Fruit fly (Drosophila melanogaster): ENCODE data around the gene CG14304.

The CG14304 gene

DNA sequence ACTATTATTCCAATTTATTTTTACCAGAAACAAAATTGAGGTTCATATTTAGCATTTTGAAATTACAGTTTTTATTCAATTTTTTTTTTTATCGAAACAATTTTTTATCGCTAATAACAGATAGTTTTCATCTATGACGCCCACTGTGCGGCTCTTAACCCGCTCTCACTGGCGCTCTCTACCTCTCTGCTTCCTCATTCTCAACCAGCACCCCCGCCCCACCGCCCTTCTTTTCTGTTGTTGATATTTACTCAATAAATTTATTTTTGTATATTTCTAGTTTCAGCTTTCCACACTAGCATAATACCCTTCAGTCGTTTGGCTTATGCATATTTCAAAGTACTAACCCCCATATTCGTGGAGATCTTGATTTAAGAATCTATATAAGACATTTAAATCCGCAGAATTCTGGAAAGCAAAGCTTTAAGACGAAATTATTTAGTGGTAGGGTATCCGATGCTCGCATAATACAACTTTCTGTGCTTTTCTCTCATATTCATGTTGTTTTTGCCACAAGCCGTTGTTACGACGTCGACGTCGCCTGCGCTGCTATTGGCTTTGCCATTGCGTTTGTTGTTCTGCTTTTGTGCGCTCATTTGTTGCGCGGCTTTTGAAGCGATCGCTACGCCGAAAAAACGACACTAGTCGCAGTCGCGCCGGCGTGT, 37.1 kb downstream of the CG14304 start (continued):
- TF ChIP-seq grn (GFP tag; optimal IDR thresholded peaks at IDR 0.05) (peak; percentile 77), Nf-YC (tag; optimal IDR thresholded peaks at IDR 0.05) (peak; percentile 91), Antp (GFP tag; optimal IDR thresholded peaks at IDR 0.05) (peak; percentile 96), D19B (GFP tag; optimal IDR thresholded peaks at IDR 0.05) (peak; percentile 90), ase (GFP tag; IDR thresholded peaks at IDR 0.05) (peak; percentile 94), CG14710 (tag; optimal IDR thresholded peaks at IDR 0.05) (peak; percentile 97), pb (GFP tag; optimal IDR thresholded peaks at IDR 0.05) (peak; percentile 89), ac (GFP tag; optimal IDR thresholded peaks at IDR 0.05) (peak; percentile 78), CG4617 (GFP tag; optimal IDR thresholded peaks at IDR 0.05; ENCODE audit: borderline replicate concordance) (peak; percentile 94), prd (optimal IDR thresholded peaks at IDR 0.05) (no peak), prd (GFP tag; IDR thresholded peaks at IDR 0.05) (peak; percentile 96), Sox100B (GFP tag; optimal IDR thresholded peaks at IDR 0.05) (peak; percentile 99), CG18599 (GFP tag; optimal IDR thresholded peaks at IDR 0.05) (peak; percentile 97), mirr (GFP tag; optimal IDR thresholded peaks at IDR 0.05) (peak; percentile 92), pita (GFP tag; optimal IDR thresholded peaks at IDR 0.05) (no peak), CG6254 (GFP tag; optimal IDR thresholded peaks at IDR 0.05) (peak; percentile 92), crc (GFP tag; optimal IDR thresholded peaks at IDR 0.05) (peak; percentile 95), salm (tag; optimal IDR thresholded peaks at IDR 0.05) (peak; percentile 93), CG9727 (GFP tag; optimal IDR thresholded peaks at IDR 0.05) (peak; percentile 98), CG18764 (GFP tag; optimal IDR thresholded peaks at IDR 0.05) (peak; percentile 94), CG12391 (tag; optimal IDR thresholded peaks at IDR 0.05) (peak; percentile 97), aop (GFP tag; IDR thresholded peaks at IDR 0.05) (peak; percentile 87), ham (GFP tag; IDR thresholded peaks at IDR 0.05) (peak; percentile 69), HHEX (GFP tag; optimal IDR thresholded peaks at IDR 0.05) (peak; percentile 97), CG31224 (GFP tag; IDR thresholded peaks at IDR 0.05) (peak; percentile 89), HLHmδ (GFP tag; optimal IDR thresholded peaks at IDR 0.05) (peak; percentile 88), CG15479 (GFP tag; optimal IDR thresholded peaks at IDR 0.05) (no peak), HmgZ (tag; optimal IDR thresholded peaks at IDR 0.05) (peak; percentile 96), Hey (tag; optimal IDR thresholded peaks at IDR 0.05) (peak; percentile 84), Dref (GFP tag; IDR thresholded peaks at IDR 0.05) (peak; percentile 44), chinmo (GFP tag; IDR thresholded peaks at IDR 0.05; ENCODE audit: partially characterized antibody) (peak; percentile 78; the same call in 1 of the 4 replicates), CG4404 (GFP tag; IDR thresholded peaks at IDR 0.05) (peak; percentile 82), Hr78 (GFP tag; optimal IDR thresholded peaks at IDR 0.05) (peak in 1 of 2 experiments; percentile 88), CG16863 (GFP tag; optimal IDR thresholded peaks at IDR 0.05) (peak; percentile 97), CG10565 (GFP tag; optimal IDR thresholded peaks at IDR 0.05) (peak; percentile 73), tll (GFP tag; optimal IDR thresholded peaks at IDR 0.05) (no peak), bcd (GFP tag; optimal IDR thresholded peaks at IDR 0.05) (peak; percentile 98), Drgx (GFP tag; IDR thresholded peaks at IDR 0.05) (peak; percentile 93), CG7745 (tag; optimal IDR thresholded peaks at IDR 0.05) (peak; percentile 84), Stat92E (GFP tag; optimal IDR thresholded peaks at IDR 0.05) (peak in 1 of 3 experiments; percentile 94), CG6683 (GFP tag; optimal IDR thresholded peaks at IDR 0.05) (peak; percentile 93), cad (GFP tag; optimal IDR thresholded peaks at IDR 0.05) (no peak), CG1024 (GFP tag; IDR thresholded peaks at IDR 0.05) (peak; percentile 88), CG17385 (GFP tag; optimal IDR thresholded peaks at IDR 0.05) (peak; percentile 94), ind (GFP tag; optimal IDR thresholded peaks at IDR 0.05) (peak; percentile 95), Camta (GFP tag; optimal IDR thresholded peaks at IDR 0.05) (peak; percentile 97), usp (GFP tag; optimal IDR thresholded peaks at IDR 0.05) (no peak), CG17912 (GFP tag; optimal IDR thresholded peaks at IDR 0.05) (peak; percentile 91), exex (tag; optimal IDR thresholded peaks at IDR 0.05) (peak; percentile 72)
